Worm (Caenorhabditis elegans) whole organism, L4 larva: ENCODE data around the gene F15B9.6.

ENCODE experiments used
- ces-1 ChIP-seq: fragments of 150-350 bp; sonication (generic microtip); optimal IDR thresholded peaks from 4 replicates; lab custom pipeline; 2014; ENCODE audit warnings: missing biosample characterization, missing genetic modification reagents, missing genetic modification characterization
- egl-43 ChIP-seq: fragments of 200-800 bp; sonication (Bioruptor generic); IDR thresholded peaks from 2 replicates; pipeline ENCODE4 v1.3.6; 2022; ENCODE audit warnings: missing genetic modification reagents, missing genetic modification characterization, missing compliant biosample characterization
- fos-1 ChIP-seq: fragments of 150-350 bp; optimal IDR thresholded peaks from 2 replicates; lab custom pipeline; 2014; ENCODE audit warnings: missing biosample characterization, missing genetic modification characterization
- hif-1 ChIP-seq, 2 experiments: sonication (generic microtip); optimal IDR thresholded peaks; 2 replicates each; lab custom pipeline; 2016 to 2017; ENCODE audit warnings: missing compliant biosample characterization in 2 of 2, missing genetic modification characterization in 2 of 2, missing genetic modification reagents in 2 of 2, missing genotype in 2 of 2, mild to moderate bottlenecking in 1 of 2
- lin-13 ChIP-seq: fragments of 150-350 bp; optimal IDR thresholded peaks from 2 replicates; lab custom pipeline; 2014; ENCODE audit warnings: missing biosample characterization, missing genetic modification reagents, missing genetic modification characterization
- lin-39 ChIP-seq: fragments of 150-350 bp; optimal IDR thresholded peaks from 2 replicates; lab custom pipeline; 2014; ENCODE audit warnings: missing biosample characterization, missing genetic modification reagents, missing genetic modification characterization
- lir-3 ChIP-seq: sonication (generic microtip); optimal IDR thresholded peaks from 2 replicates; lab custom pipeline; 2016; ENCODE audit warnings: mild to moderate bottlenecking, missing genetic modification characterization, missing compliant biosample characterization
- lsy-2 ChIP-seq, 2 experiments: fragments of 150-350 bp in 1 of 2; sonication (generic microtip) in 1 of 2; optimal IDR thresholded peaks; 2 replicates each; lab custom pipeline; 2014 to 2017; ENCODE audit warnings: missing biosample characterization in 2 of 2, missing genetic modification characterization in 2 of 2
- pqm-1 ChIP-seq: sonication (generic microtip); optimal IDR thresholded peaks from 2 replicates; lab custom pipeline; 2017; ENCODE audit warnings: missing biosample characterization, missing genetic modification characterization
- tag-97 ChIP-seq: fragments of 200-800 bp; sonication (Bioruptor generic); IDR thresholded peaks from 2 replicates; pipeline ENCODE4 v1.3.6; 2022; ENCODE audit warnings: missing genetic modification characterization, missing compliant biosample characterization
- zip-11 ChIP-seq: fragments of 200-800 bp; sonication (Bioruptor generic); IDR thresholded peaks from 2 replicates; pipeline ENCODE4 v1.3.6; 2022; ENCODE audit warnings: missing genetic modification characterization, missing compliant biosample characterization

DNA sequence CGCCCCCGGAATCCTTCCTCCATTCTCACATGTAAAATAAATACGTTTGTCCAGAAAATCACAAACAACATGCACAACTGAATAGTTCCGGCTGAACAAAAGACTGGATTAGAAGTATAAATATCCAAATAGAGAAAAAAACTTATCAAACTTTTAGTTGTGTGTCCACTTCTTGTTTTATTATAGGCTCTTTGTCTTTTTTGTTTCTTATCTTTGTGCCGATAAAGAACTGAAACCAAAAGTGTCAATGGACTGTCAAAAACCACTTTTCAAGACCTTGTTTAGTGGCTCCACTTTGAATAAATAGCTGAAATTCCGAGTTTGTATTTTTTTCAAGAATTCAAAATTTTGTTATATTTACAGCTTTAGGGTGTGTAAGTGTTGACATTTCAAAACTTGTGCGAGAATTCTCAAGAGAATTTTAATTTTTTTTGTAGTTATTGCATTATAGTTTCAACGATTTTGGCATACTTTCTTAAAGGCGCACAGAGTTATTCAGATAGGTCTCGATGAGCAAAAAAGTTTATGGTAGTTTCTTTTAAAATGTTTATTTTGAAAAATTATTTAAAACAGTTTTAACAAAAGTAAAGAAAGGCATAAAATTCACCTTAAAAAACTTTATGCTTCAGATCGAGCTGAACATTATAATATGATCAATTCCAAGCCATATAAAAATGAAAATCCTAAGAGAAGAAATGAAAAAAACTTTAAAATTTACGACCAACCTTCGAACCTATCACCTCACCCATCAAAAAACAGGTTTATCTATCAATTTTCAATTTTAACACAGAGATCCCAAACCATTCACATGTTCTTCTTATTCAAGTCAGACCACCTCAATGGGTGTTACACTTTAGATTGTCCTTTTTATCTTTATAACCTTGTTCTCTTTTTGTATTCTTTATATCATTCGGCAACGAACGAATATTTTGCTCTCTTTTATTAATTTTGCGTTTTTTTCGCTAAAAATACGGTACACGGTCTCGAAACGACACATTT is 32.5 kb downstream of the F15B9.6 start:
- no peak for TF ChIP-seq lin-39
- TF ChIP-seq hif-1 (tag; optimal IDR thresholded peaks at IDR 0.05; lab: Kevin White, UChicago) = no peak
- TF ChIP-seq lir-3 (tag; lab: Kevin White, UChicago) = no peak
- no peak for TF ChIP-seq fos-1
- peak in 1 of 2 experiments; percentile 20 for TF ChIP-seq lsy-2 (tag; optimal IDR thresholded peaks at IDR 0.05; lab: Kevin White, UChicago)
- no peak for TF ChIP-seq tag-97 (GFP tag; lab: Robert Waterston, UW)
- no peak for TF ChIP-seq ces-1 (GFP tag; lab: Kevin White, UChicago)
- TF ChIP-seq egl-43 (GFP tag; lab: Robert Waterston, UW) = no peak
- no peak for TF ChIP-seq lin-13 (GFP tag; lab: Kevin White, UChicago)
- no peak for TF ChIP-seq zip-11 (GFP tag; lab: Robert Waterston, UW)
- TF ChIP-seq pqm-1 (tag; lab: Kevin White, UChicago) = peak; percentile 59
